Worm (Caenorhabditis elegans) whole organism, L1 larva: ENCODE data around the gene EGAP2.2.

ENCODE experiments used
- aly-2 ChIP-seq: fragments of 150-350 bp; optimal IDR thresholded peaks from 2 replicates; lab custom pipeline; 2014; ENCODE audit warnings: missing biosample characterization, missing genetic modification characterization
- ceh-88 ChIP-seq: fragments of 200-800 bp; sonication (Bioruptor generic); IDR thresholded peaks from 2 replicates; pipeline ENCODE4 v1.3.6; 2022; ENCODE audit warnings: missing genetic modification characterization, missing compliant biosample characterization
- ces-1 ChIP-seq: fragments of 150-350 bp; optimal IDR thresholded peaks from 2 replicates; lab custom pipeline; 2014; ENCODE audit warnings: missing biosample characterization, missing genetic modification reagents, missing genetic modification characterization
- dpl-1 ChIP-seq, 3 experiments: fragments of 150-350 bp in 2 of 3; sonication (generic microtip) in 1 of 3; optimal IDR thresholded peaks; 2 replicates each; lab custom pipeline; 2014 to 2017; ENCODE audit warnings: missing biosample characterization in 3 of 3, missing genetic modification characterization in 3 of 3, missing genetic modification reagents in 3 of 3
- efl-1 ChIP-seq, 4 experiments: fragments of 150-350 bp; optimal IDR thresholded peaks in 3 of 4; peaks in 1 of 4; 1 replicate in 1 of 4; 2 replicates in 3 of 4; lab custom pipeline; 2014; ENCODE audit warnings: missing biosample characterization in 2 of 4, missing genetic modification characterization in 2 of 4, missing genetic modification reagents in 2 of 4
- elt-2 ChIP-seq: sonication (generic microtip); optimal IDR thresholded peaks from 2 replicates; lab custom pipeline; 2016; ENCODE audit warnings: missing genetic modification characterization, mild to moderate bottlenecking, inconsistent platforms, missing compliant biosample characterization, missing genetic modification reagents
- fkh-8 ChIP-seq: sonication (generic microtip); optimal IDR thresholded peaks from 2 replicates; lab custom pipeline; 2016; ENCODE audit warnings: mild to moderate bottlenecking, missing genetic modification characterization, missing compliant biosample characterization
- grh-1 ChIP-seq: fragments of 200-800 bp; sonication (Bioruptor generic); IDR thresholded peaks from 2 replicates; pipeline ENCODE4 v1.3.6; 2022; ENCODE audit warnings: missing genetic modification reagents, missing genetic modification characterization, missing compliant biosample characterization
- hpl-2 ChIP-seq: fragments of 150-350 bp; optimal IDR thresholded peaks from 2 replicates; lab custom pipeline; 2014; ENCODE audit warnings: missing biosample characterization, missing genetic modification reagents, missing genetic modification characterization
- lin-14 ChIP-seq: fragments of 200-800 bp; sonication (Bioruptor generic); optimal IDR thresholded peaks from 2 replicates; lab custom pipeline; 2018; ENCODE audit warnings: mild to moderate bottlenecking, missing genetic modification characterization, moderate library complexity, missing compliant biosample characterization
- lin-15B ChIP-seq: fragments of 150-350 bp; sonication (generic microtip); optimal IDR thresholded peaks from 3 replicates; lab custom pipeline; 2014; ENCODE audit warnings: missing biosample characterization, missing genetic modification characterization
- lin-35 ChIP-seq, 2 experiments: fragments of 150-350 bp; optimal IDR thresholded peaks; 2 replicates each; lab custom pipeline; 2014; ENCODE audit warnings: missing biosample characterization in 2 of 2, missing genetic modification characterization in 2 of 2, missing genetic modification reagents in 2 of 2
- lir-3 ChIP-seq: sonication (generic microtip); optimal IDR thresholded peaks from 2 replicates; lab custom pipeline; 2016; ENCODE audit warnings: mild to moderate bottlenecking, missing genetic modification characterization, moderate library complexity, missing compliant biosample characterization; ENCODE audit not compliant: poor library complexity
- lsy-2 ChIP-seq, 2 experiments: fragments of 150-350 bp; optimal IDR thresholded peaks; 2 replicates each; lab custom pipeline; 2014; ENCODE audit warnings: missing biosample characterization in 2 of 2, missing genetic modification characterization in 2 of 2
- mdl-1 ChIP-seq, 2 experiments: fragments of 150-350 bp; optimal IDR thresholded peaks; 2 replicates each; lab custom pipeline; 2014 to 2017; ENCODE audit warnings: missing biosample characterization in 2 of 2, missing genetic modification characterization in 2 of 2, inconsistent platforms in 1 of 2
- mef-2 ChIP-seq: fragments of 150-350 bp; optimal IDR thresholded peaks from 2 replicates; lab custom pipeline; 2014; ENCODE audit warnings: missing biosample characterization, missing genetic modification characterization
- nhr-19 ChIP-seq: fragments of 200-800 bp; sonication (Bioruptor generic); conservative IDR thresholded peaks from 2 replicates; pipeline ENCODE4 v1.3.6; 2022; ENCODE audit warnings: missing genetic modification characterization, missing compliant biosample characterization
- nhr-20 ChIP-seq: sonication (generic microtip); optimal IDR thresholded peaks from 2 replicates; lab custom pipeline; 2016; ENCODE audit warnings: mild to moderate bottlenecking, missing genetic modification characterization, missing compliant biosample characterization
- nhr-237 ChIP-seq: fragments of 150-350 bp; optimal IDR thresholded peaks from 2 replicates; lab custom pipeline; 2014; ENCODE audit warnings: missing biosample characterization, missing genetic modification characterization
- nhr-47 ChIP-seq: sonication (generic microtip); optimal IDR thresholded peaks from 2 replicates; lab custom pipeline; 2016; ENCODE audit warnings: mild to moderate bottlenecking, missing genetic modification characterization, moderate library complexity, missing compliant biosample characterization
- nhr-71 ChIP-seq: sonication (generic microtip); optimal IDR thresholded peaks from 2 replicates; lab custom pipeline; 2016; ENCODE audit warnings: mild to moderate bottlenecking, missing genetic modification characterization, moderate library complexity, missing compliant biosample characterization
- nhr-90 ChIP-seq: sonication (generic microtip); optimal IDR thresholded peaks from 2 replicates; lab custom pipeline; 2016; ENCODE audit warnings: mild to moderate bottlenecking, missing genetic modification characterization, missing compliant biosample characterization; ENCODE audit not compliant: poor library complexity
- pax-3 ChIP-seq: fragments of 200-800 bp; sonication (Bioruptor generic); optimal IDR thresholded peaks from 2 replicates; lab custom pipeline; 2018; ENCODE audit warnings: mild to moderate bottlenecking, missing genetic modification characterization, moderate library complexity, missing compliant biosample characterization
- pqm-1 ChIP-seq: sonication (generic microtip); optimal IDR thresholded peaks from 3 replicates; lab custom pipeline; 2017; ENCODE audit warnings: missing biosample characterization, missing genetic modification characterization
- rnt-1 ChIP-seq: sonication (generic microtip); optimal IDR thresholded peaks from 2 replicates; lab custom pipeline; 2016; ENCODE audit warnings: mild to moderate bottlenecking, missing genetic modification characterization, moderate library complexity, missing compliant biosample characterization
- skn-1 ChIP-seq: fragments of 150-350 bp; optimal IDR thresholded peaks from 2 replicates; lab custom pipeline; 2014; ENCODE audit warnings: missing biosample characterization, missing genetic modification characterization
- snpc-4 ChIP-seq: fragments of 150-350 bp; optimal IDR thresholded peaks from 2 replicates; lab custom pipeline; 2014; ENCODE audit warnings: missing biosample characterization, missing genetic modification characterization
- snu-23 ChIP-seq: sonication (generic microtip); optimal IDR thresholded peaks from 2 replicates; lab custom pipeline; 2016; ENCODE audit warnings: missing genetic modification characterization, missing compliant biosample characterization
- swsn-7 ChIP-seq: sonication (generic microtip); optimal IDR thresholded peaks from 2 replicates; lab custom pipeline; 2016; ENCODE audit warnings: missing genetic modification characterization, missing compliant biosample characterization
- unc-62 ChIP-seq: fragments of 150-350 bp; optimal IDR thresholded peaks from 2 replicates; lab custom pipeline; 2014; ENCODE audit warnings: missing biosample characterization, missing genetic modification reagents, missing genetic modification characterization
- unc-98 ChIP-seq: fragments of 200-800 bp; sonication (Bioruptor generic); IDR thresholded peaks from 2 replicates; pipeline ENCODE4 v1.3.6; 2022; ENCODE audit warnings: missing genetic modification characterization, missing compliant biosample characterization
- ztf-4 ChIP-seq: fragments of 150-350 bp; optimal IDR thresholded peaks from 2 replicates; lab custom pipeline; 2014; ENCODE audit warnings: missing biosample characterization, missing genetic modification characterization

EGAP2.2 gene

ce11 chrII:5234728-5235127 is 5.0 kb downstream of the EGAP2.2 start:
- TF ChIP-seq hpl-2 (GFP tag; lab: Kevin White, UChicago): no peak
- TF ChIP-seq efl-1 (optimal IDR thresholded peaks at IDR 0.05; lab: Kevin White, UChicago): no peak
- peak in 1 of 2 experiments; percentile 39 for TF ChIP-seq efl-1 (GFP tag; optimal IDR thresholded peaks at IDR 0.05 in 1 of 2; lab: Kevin White, UChicago)
- TF ChIP-seq elt-2: peak; percentile 87
- TF ChIP-seq skn-1 (tag; lab: Kevin White, UChicago): no peak
- TF ChIP-seq nhr-237 (tag; lab: Kevin White, UChicago): no peak
- peak in 1 of 2 experiments; percentile 24 for TF ChIP-seq lin-35 (GFP tag; optimal IDR thresholded peaks at IDR 0.05; lab: Kevin White, UChicago)
- TF ChIP-seq ceh-88 (GFP tag; lab: Robert Waterston, UW): no peak
- TF ChIP-seq fkh-8: no peak
- TF ChIP-seq snu-23 (GFP tag; lab: Kevin White, UChicago): no peak

ce11 chrII:5235758-5236157 is 6.1 kb downstream of the EGAP2.2 start, which contains the start of gene pho-1:
Gene pho-1, minus strand, starts transcription at chrII:5235846.
- TF ChIP-seq fkh-8: no peak
- TF ChIP-seq ceh-88 (GFP tag; lab: Robert Waterston, UW): no peak
- TF ChIP-seq ces-1: no peak
- no peak for TF ChIP-seq lir-3
- TF ChIP-seq dpl-1 (GFP tag; optimal IDR thresholded peaks at IDR 0.05; lab: Kevin White, UChicago): no peak
- no peak for TF ChIP-seq snu-23 (GFP tag; lab: Kevin White, UChicago)
- no peak for TF ChIP-seq unc-62
- peak; percentile 62 for TF ChIP-seq elt-2
- TF ChIP-seq efl-1 (optimal IDR thresholded peaks at IDR 0.05; lab: Kevin White, UChicago): no peak
- peak in 1 of 2 experiments; percentile 29 for TF ChIP-seq efl-1 (GFP tag; optimal IDR thresholded peaks at IDR 0.05 in 1 of 2; lab: Kevin White, UChicago)
- TF ChIP-seq, all 84 proteins: peak for 2

ce11 chrII:5237699-5238098 is 8.0 kb downstream of the EGAP2.2 start:
- TF ChIP-seq swsn-7 (tag; lab: Kevin White, UChicago) (peak; percentile 20), dpl-1 (GFP tag; optimal IDR thresholded peaks at IDR 0.05; lab: Kevin White, UChicago) (peak in 1 of 3 experiments; percentile 18), nhr-71 (tag; lab: Kevin White, UChicago) (peak; percentile 33), aly-2 (tag; lab: Kevin White, UChicago) (no peak), mdl-1 (tag; optimal IDR thresholded peaks at IDR 0.05; lab: Kevin White, UChicago) (peak in 1 of 2 experiments; percentile 27), elt-2 (peak; percentile 24), nhr-20 (tag; lab: Kevin White, UChicago) (peak; percentile 21), lin-35 (GFP tag; optimal IDR thresholded peaks at IDR 0.05; lab: Kevin White, UChicago) (peak in 1 of 2 experiments; percentile 61), pax-3 (tag; lab: Kevin White, UChicago) (no peak), skn-1 (tag; lab: Kevin White, UChicago) (peak; percentile 13), rnt-1 (peak; percentile 43), nhr-90 (peak; percentile 21), grh-1 (GFP tag; lab: Robert Waterston, UW) (no peak), lsy-2 (tag; optimal IDR thresholded peaks at IDR 0.05; lab: Kevin White, UChicago) (peak in 1 of 2 experiments; percentile 21), unc-98 (GFP tag; lab: Robert Waterston, UW) (no peak), nhr-19 (GFP tag; lab: Robert Waterston, UW) (peak; percentile 44), lin-14 (GFP tag; lab: Kevin White, UChicago) (no peak), snu-23 (GFP tag; lab: Kevin White, UChicago) (peak; percentile 45), snpc-4 (tag; lab: Kevin White, UChicago) (no peak), mef-2 (tag; lab: Kevin White, UChicago) (no peak), fkh-8 (no peak), ceh-88 (GFP tag; lab: Robert Waterston, UW) (no peak), ztf-4 (no peak), efl-1 (optimal IDR thresholded peaks at IDR 0.05; lab: Kevin White, UChicago) (peak in 1 of 2 experiments; percentile 24), efl-1 (GFP tag; optimal IDR thresholded peaks at IDR 0.05 in 1 of 2; lab: Kevin White, UChicago) (peak; percentile 6 to 92), unc-62 (no peak), nhr-47 (tag; lab: Kevin White, UChicago) (peak; percentile 35), pqm-1 (no peak)

ce11 chrII:5238366-5238765 is 8.7 kb downstream of the EGAP2.2 start, which contains the start of gene pho-4:
Gene pho-4, minus strand, starts transcription at chrII:5238466.
- peak; percentile 9 for TF ChIP-seq elt-2
- TF ChIP-seq efl-1 (optimal IDR thresholded peaks at IDR 0.05; lab: Kevin White, UChicago): no peak
- TF ChIP-seq efl-1 (GFP tag; optimal IDR thresholded peaks at IDR 0.05 in 1 of 2; lab: Kevin White, UChicago): peak in 1 of 2 experiments; percentile 81
- no peak for TF ChIP-seq lin-15B
